Fruit fly (Drosophila melanogaster): ENCODE measurements around the gene CG6833.

dm6 chr3L:14001658-14002523 is 49.1 kb upstream of the CG6833 start, which contains the start of the genes Nprl3 and upSET:
- TF ChIP-seq CG8478 (optimal IDR thresholded peaks at IDR 0.05) (no peak), CTCF (optimal IDR thresholded peaks at IDR 0.05) (no peak)
